Worm (Caenorhabditis elegans) whole organism, L4 larva: Measurements from ENCODE around the gene W07G1.1.

Experiments
- F44E2.7 ChIP-seq: fragments of 200-800 bp; sonication (Bioruptor generic); IDR thresholded peaks from 2 replicates; pipeline ENCODE4 v2.1.2; 2022; ENCODE audit warnings: missing genetic modification characterization, missing compliant biosample characterization
- T20F7.1 ChIP-seq: fragments of 200-800 bp; sonication (Bioruptor generic); optimal IDR thresholded peaks from 2 replicates; lab custom pipeline; 2018; ENCODE audit warnings: mild to moderate bottlenecking, missing genetic modification characterization, missing compliant biosample characterization
- Y105C5A.15 ChIP-seq: fragments of 200-800 bp; sonication (Bioruptor generic); IDR thresholded peaks from 2 replicates; pipeline ENCODE4 v1.3.6; 2022; ENCODE audit warnings: missing genetic modification characterization, missing compliant biosample characterization
- Y5F2A.4 ChIP-seq: fragments of 200-800 bp; sonication (Bioruptor generic); optimal IDR thresholded peaks from 2 replicates; lab custom pipeline; 2018; ENCODE audit warnings: mild to moderate bottlenecking, missing genetic modification characterization, missing compliant biosample characterization
- ZK546.5 ChIP-seq, 2 experiments: sonication (generic microtip); optimal IDR thresholded peaks; 2 replicates each; lab custom pipeline; 2017; ENCODE audit warnings: missing biosample characterization in 2 of 2, missing genetic modification characterization in 2 of 2
- aha-1 ChIP-seq: fragments of 150-350 bp; peaks from one replicate; lab custom pipeline; 2014; ENCODE audit warnings: missing biosample characterization, missing genetic modification characterization
- aly-2 ChIP-seq: sonication (generic microtip); optimal IDR thresholded peaks from 2 replicates; lab custom pipeline; 2018; ENCODE audit warnings: missing biosample characterization, missing genetic modification characterization
- arid-1 ChIP-seq: fragments of 200-800 bp; sonication (Bioruptor generic); conservative IDR thresholded peaks from 2 replicates; pipeline ENCODE4 v1.3.6; 2022; ENCODE audit warnings: missing genetic modification reagents, missing genetic modification characterization, missing compliant biosample characterization
- ceh-20 ChIP-seq: fragments of 200-800 bp; sonication (Bioruptor generic); IDR thresholded peaks from 2 replicates; pipeline ENCODE4 v1.3.6; 2022; ENCODE audit warnings: missing genetic modification reagents, missing genetic modification characterization, missing compliant biosample characterization
- ceh-28 ChIP-seq: fragments of 150-350 bp; optimal IDR thresholded peaks from 2 replicates; lab custom pipeline; 2014; ENCODE audit warnings: missing biosample characterization, missing genetic modification reagents, missing genetic modification characterization
- ceh-82 ChIP-seq: sonication (generic microtip); optimal IDR thresholded peaks from 2 replicates; lab custom pipeline; 2017; ENCODE audit warnings: missing biosample characterization, missing genetic modification characterization
- daf-12 ChIP-seq: fragments of 150-350 bp; optimal IDR thresholded peaks from 2 replicates; lab custom pipeline; 2014; ENCODE audit warnings: missing biosample characterization, missing genetic modification reagents, missing genetic modification characterization
- daf-19 ChIP-seq: fragments of 200-800 bp; sonication (Bioruptor generic); conservative IDR thresholded peaks from 2 replicates; pipeline ENCODE4 v1.3.6; 2022; ENCODE audit warnings: missing genetic modification characterization, missing compliant biosample characterization
- dmd-6 ChIP-seq: fragments of 200-800 bp; sonication (Bioruptor generic); IDR thresholded peaks from 2 replicates; pipeline ENCODE4 v1.3.6; 2022; ENCODE audit warnings: missing genetic modification reagents, missing genetic modification characterization, missing compliant biosample characterization
- dmd-9 ChIP-seq: fragments of 200-800 bp; sonication (Bioruptor generic); IDR thresholded peaks from 2 replicates; pipeline ENCODE4 v1.3.6; 2022; ENCODE audit warnings: missing genetic modification reagents, missing genetic modification characterization, missing compliant biosample characterization
- dpl-1 ChIP-seq: fragments of 150-350 bp; optimal IDR thresholded peaks from 2 replicates; lab custom pipeline; 2014; ENCODE audit warnings: missing biosample characterization, missing genetic modification reagents, missing genetic modification characterization
- egl-43 ChIP-seq: fragments of 200-800 bp; sonication (Bioruptor generic); IDR thresholded peaks from 2 replicates; pipeline ENCODE4 v1.3.6; 2022; ENCODE audit warnings: missing genetic modification reagents, missing genetic modification characterization, missing compliant biosample characterization
- fkh-10 ChIP-seq: fragments of 150-350 bp; optimal IDR thresholded peaks from 2 replicates; lab custom pipeline; 2014; ENCODE audit warnings: missing biosample characterization, missing genetic modification reagents, missing genetic modification characterization
- gei-8 ChIP-seq: fragments of 200-800 bp; sonication (Bioruptor generic); optimal IDR thresholded peaks from 2 replicates; lab custom pipeline; 2018; ENCODE audit warnings: mild to moderate bottlenecking, missing genetic modification characterization, missing compliant biosample characterization
- hif-1 ChIP-seq, 2 experiments: sonication (generic microtip); optimal IDR thresholded peaks; 2 replicates each; lab custom pipeline; 2016 to 2017; ENCODE audit warnings: missing compliant biosample characterization in 2 of 2, missing genetic modification characterization in 2 of 2, missing genetic modification reagents in 2 of 2, missing genotype in 2 of 2, mild to moderate bottlenecking in 1 of 2
- hlh-11 ChIP-seq: fragments of 200-800 bp; sonication (Bioruptor generic); optimal IDR thresholded peaks from 2 replicates; lab custom pipeline; 2018; ENCODE audit warnings: mild to moderate bottlenecking, missing genetic modification characterization, missing compliant biosample characterization
- hmg-1.1 ChIP-seq: fragments of 200-800 bp; sonication (Bioruptor generic); IDR thresholded peaks from 2 replicates; pipeline ENCODE4 v1.3.6; 2022; ENCODE audit warnings: missing genetic modification reagents, missing genetic modification characterization, missing compliant biosample characterization
- lin-1 ChIP-seq: fragments of 200-800 bp; sonication (Bioruptor generic); IDR thresholded peaks from 2 replicates; pipeline ENCODE4 v1.3.6; 2022; ENCODE audit warnings: missing genetic modification reagents, missing genetic modification characterization, missing compliant biosample characterization
- lin-15B ChIP-seq: fragments of 150-350 bp; sonication (generic microtip); optimal IDR thresholded peaks from 3 replicates; lab custom pipeline; 2014; ENCODE audit warnings: missing biosample characterization, missing genetic modification characterization
- lin-38 ChIP-seq: fragments of 200-800 bp; sonication (Bioruptor generic); IDR thresholded peaks from 2 replicates; pipeline ENCODE4 v1.3.6; 2022; ENCODE audit warnings: missing genetic modification reagents, missing genetic modification characterization, missing compliant biosample characterization
- lin-39 ChIP-seq: fragments of 150-350 bp; optimal IDR thresholded peaks from 2 replicates; lab custom pipeline; 2014; ENCODE audit warnings: missing biosample characterization, missing genetic modification reagents, missing genetic modification characterization
- lir-3 ChIP-seq: sonication (generic microtip); optimal IDR thresholded peaks from 2 replicates; lab custom pipeline; 2016; ENCODE audit warnings: mild to moderate bottlenecking, missing genetic modification characterization, missing compliant biosample characterization
- madf-9 ChIP-seq: fragments of 200-800 bp; sonication (Bioruptor generic); conservative IDR thresholded peaks from 2 replicates; pipeline ENCODE4 v1.3.6; 2022; ENCODE audit warnings: missing genetic modification reagents, missing genetic modification characterization, missing compliant biosample characterization
- mdl-1 ChIP-seq, 2 experiments: fragments of 150-350 bp in 1 of 2; sonication (generic microtip) in 1 of 2; optimal IDR thresholded peaks; 2 replicates each; lab custom pipeline; 2014 to 2017; ENCODE audit warnings: missing biosample characterization in 2 of 2, missing genetic modification characterization in 2 of 2
- mes-2 ChIP-seq: sonication (generic microtip); optimal IDR thresholded peaks from 2 replicates; lab custom pipeline; 2016; ENCODE audit warnings: missing genotype, mild to moderate bottlenecking, missing genetic modification characterization, missing compliant biosample characterization; ENCODE audit not compliant: poor library complexity, severe bottlenecking
- nhr-11 ChIP-seq: fragments of 150-350 bp; optimal IDR thresholded peaks from 2 replicates; lab custom pipeline; 2014; ENCODE audit warnings: missing biosample characterization, missing genetic modification characterization
- nhr-42 ChIP-seq: fragments of 200-800 bp; sonication (Bioruptor generic); IDR thresholded peaks from 2 replicates; pipeline ENCODE4 v1.3.6; 2022; ENCODE audit warnings: missing genetic modification characterization, missing compliant biosample characterization
- nhr-48 ChIP-seq: sonication (generic microtip); optimal IDR thresholded peaks from 2 replicates; lab custom pipeline; 2016; ENCODE audit warnings: mild to moderate bottlenecking, missing genetic modification characterization, missing compliant biosample characterization
- nhr-6 ChIP-seq: fragments of 150-350 bp; optimal IDR thresholded peaks from 2 replicates; lab custom pipeline; 2014; ENCODE audit warnings: missing biosample characterization, missing genetic modification characterization
- nhr-77 ChIP-seq: fragments of 150-350 bp; optimal IDR thresholded peaks from 2 replicates; lab custom pipeline; 2014; ENCODE audit warnings: missing biosample characterization, missing genetic modification characterization
- pha-4 ChIP-seq, 2 experiments: fragments of 150-350 bp in 1 of 2; fragments of 200-800 bp in 1 of 2; sonication (Bioruptor generic) in 1 of 2; IDR thresholded peaks in 1 of 2; optimal IDR thresholded peaks in 1 of 2; 2 replicates each; pipeline versions ENCODE4 v1.3.6 to Lab custom; 2014 to 2022; ENCODE audit warnings: missing genetic modification characterization in 2 of 2, missing genetic modification reagents in 2 of 2, missing biosample characterization in 1 of 2, missing compliant biosample characterization in 1 of 2
- rbr-2 ChIP-seq: sonication (generic microtip); optimal IDR thresholded peaks from 2 replicates; lab custom pipeline; 2016; ENCODE audit warnings: missing genotype, missing genetic modification characterization, missing compliant biosample characterization
- set-16 ChIP-seq: fragments of 200-800 bp; sonication (Bioruptor generic); IDR thresholded peaks from 2 replicates; pipeline ENCODE4 v1.3.6; 2022; ENCODE audit warnings: missing genetic modification reagents, missing genetic modification characterization, missing compliant biosample characterization
- snpc-1.2 ChIP-seq: fragments of 200-800 bp; sonication (Bioruptor generic); IDR thresholded peaks from 2 replicates; pipeline ENCODE4 v1.3.6; 2022; ENCODE audit warnings: missing genetic modification reagents, missing genetic modification characterization, missing compliant biosample characterization
- vab-7 ChIP-seq: fragments of 200-800 bp; sonication (Bioruptor generic); IDR thresholded peaks from 2 replicates; pipeline ENCODE4 v1.3.6; 2022; ENCODE audit warnings: missing genetic modification reagents, missing genetic modification characterization, missing compliant biosample characterization
- zag-1 ChIP-seq: fragments of 150-350 bp; optimal IDR thresholded peaks from 2 replicates; lab custom pipeline; 2014; ENCODE audit warnings: missing biosample characterization, missing genetic modification characterization
- zip-11 ChIP-seq: fragments of 200-800 bp; sonication (Bioruptor generic); IDR thresholded peaks from 2 replicates; pipeline ENCODE4 v1.3.6; 2022; ENCODE audit warnings: missing genetic modification characterization, missing compliant biosample characterization
- ztf-11 ChIP-seq: fragments of 150-350 bp; optimal IDR thresholded peaks from 2 replicates; lab custom pipeline; 2014; ENCODE audit warnings: missing biosample characterization, missing genetic modification characterization

W07G1.1 gene

ce11 chrII:13919100-13919499, 20.3 kb downstream of the W07G1.1 start:
- peak; percentile 67 for TF ChIP-seq set-16 (GFP tag; lab: Robert Waterston, UW)
- TF ChIP-seq dmd-9 (GFP tag; lab: Robert Waterston, UW): no peak
- no peak for TF ChIP-seq ZK546.5 (tag; optimal IDR thresholded peaks at IDR 0.05; lab: Kevin White, UChicago)

- TF ChIP-seq lin-15B (tag; lab: Kevin White, UChicago) (no peak), T20F7.1 (GFP tag; lab: Kevin White, UChicago) (no peak), lin-38 (no peak), F44E2.7 (GFP tag; lab: Robert Waterston, UW) (no peak), nhr-48 (no peak), arid-1 (GFP tag; lab: Robert Waterston, UW) (no peak), madf-9 (GFP tag; lab: Robert Waterston, UW) (no peak), zag-1 (tag; lab: Kevin White, UChicago) (no peak), Y105C5A.15 (GFP tag; lab: Robert Waterston, UW) (no peak), ceh-28 (tag; lab: Kevin White, UChicago) (no peak), nhr-6 (tag; lab: Kevin White, UChicago) (no peak), daf-12 (no peak), rbr-2 (tag; lab: Kevin White, UChicago) (no peak)
Measured at ce11 chrII:13916040-13916439, 23.4 kb downstream of the W07G1.1 start, which contains the start of gene mltn-3. Gene mltn-3, plus strand, starts transcription at chrII:13916340.

ce11 chrII:13908592-13908991, 30.8 kb downstream of the W07G1.1 start, which contains the start of gene citk-1:
Gene citk-1, plus strand, starts transcription at chrII:13908914.
- TF ChIP-seq dpl-1: peak; percentile 97
- TF ChIP-seq lin-39 (tag; lab: Kevin White, UChicago): no peak
- TF ChIP-seq aha-1: no peak
- TF ChIP-seq hmg-1.1 (GFP tag; lab: Robert Waterston, UW): peak; percentile 73
- TF ChIP-seq dmd-6 (GFP tag; lab: Robert Waterston, UW): peak; percentile 17; the same call in 1 of the 2 replicates
- peak; percentile 31 for TF ChIP-seq hlh-11 (tag; lab: Kevin White, UChicago)
- peak; percentile 53 for TF ChIP-seq nhr-11 (tag; lab: Kevin White, UChicago)
- no peak for TF ChIP-seq zip-11 (GFP tag; lab: Robert Waterston, UW)
- TF ChIP-seq pha-4 (GFP tag; IDR thresholded peaks at IDR 0.05; lab: Robert Waterston, UW): no peak
- no peak for TF ChIP-seq pha-4 (tag; optimal IDR thresholded peaks at IDR 0.05; lab: Kevin White, UChicago)
- no peak for TF ChIP-seq aly-2 (tag; lab: Kevin White, UChicago)
- peak; percentile 80 for TF ChIP-seq mes-2 (tag; lab: Kevin White, UChicago)
- TF ChIP-seq ztf-11 (tag; lab: Kevin White, UChicago): no peak
- TF ChIP-seq ceh-28 (tag; lab: Kevin White, UChicago): peak; percentile 33
- peak; percentile 26 for TF ChIP-seq fkh-10 (GFP tag; lab: Kevin White, UChicago)
- no peak for TF ChIP-seq gei-8 (GFP tag; lab: Kevin White, UChicago)
- peak; percentile 59; the same call in 1 of the 2 replicates for TF ChIP-seq nhr-42 (GFP tag; lab: Robert Waterston, UW)
- no peak for TF ChIP-seq Y5F2A.4
- no peak for TF ChIP-seq vab-7 (GFP tag; lab: Robert Waterston, UW)
- TF ChIP-seq nhr-77 (tag; lab: Kevin White, UChicago): no peak
- peak; percentile 20 for TF ChIP-seq nhr-6 (tag; lab: Kevin White, UChicago)
- no peak for TF ChIP-seq snpc-1.2 (GFP tag; lab: Robert Waterston, UW)
- TF ChIP-seq lir-3 (tag; lab: Kevin White, UChicago): no peak
- 0 out of 2 replicates have a peak, but pooled peaks have one; percentile 16 for TF ChIP-seq egl-43 (GFP tag; lab: Robert Waterston, UW)
- TF ChIP-seq dmd-9 (GFP tag; lab: Robert Waterston, UW): no peak
- no peak for TF ChIP-seq mdl-1 (tag; optimal IDR thresholded peaks at IDR 0.05; lab: Kevin White, UChicago)
- TF ChIP-seq rbr-2 (tag; lab: Kevin White, UChicago): peak; percentile 60
- TF ChIP-seq lin-1 (GFP tag; lab: Robert Waterston, UW): no peak
- TF ChIP-seq ceh-82 (tag; lab: Kevin White, UChicago): no peak
- TF ChIP-seq daf-19 (GFP tag; lab: Robert Waterston, UW): no peak
- TF ChIP-seq T20F7.1 (GFP tag; lab: Kevin White, UChicago): no peak
- TF ChIP-seq hif-1 (tag; optimal IDR thresholded peaks at IDR 0.05; lab: Kevin White, UChicago): peak in 1 of 2 experiments; percentile 31
- TF ChIP-seq ceh-20 (GFP tag; lab: Robert Waterston, UW): no peak
